Worm (Caenorhabditis elegans): Measurements from ENCODE around the gene F14H8.4.

The F14H8.4 gene

DNA sequence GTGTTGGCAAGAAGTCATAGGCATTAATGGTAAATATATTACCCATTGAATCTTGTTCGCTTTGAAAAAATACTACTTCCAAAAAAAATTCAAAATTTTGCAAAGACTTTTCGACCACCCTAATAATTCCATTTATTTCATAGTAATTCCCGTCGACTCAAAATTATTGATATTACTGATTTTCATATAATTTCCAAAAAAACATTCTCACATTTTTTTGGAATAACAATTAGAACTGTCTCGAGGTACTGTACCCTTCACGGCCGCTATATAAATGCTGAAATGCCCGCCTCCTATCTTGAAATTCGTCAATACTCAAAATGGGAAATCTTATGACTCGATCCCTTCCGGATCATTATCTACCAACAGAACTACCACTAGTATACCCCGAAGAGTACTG, at the start of gene F14H8.4:
Gene F14H8.4, plus strand, starts transcription at position 301 of the 400 bp plus-strand sequence.
- TF ChIP-seq zag-1 (tag; optimal IDR thresholded peaks at IDR 0.05), result no peak
- TF ChIP-seq fkh-2 (tag; optimal IDR thresholded peaks at IDR 0.05), result no peak
- TF ChIP-seq aly-2 (tag; optimal IDR thresholded peaks at IDR 0.05), result no peak
- TF ChIP-seq mdl-1 (tag; optimal IDR thresholded peaks at IDR 0.05), result no peak
- TF ChIP-seq pha-4 (tag; optimal IDR thresholded peaks at IDR 0.05), result no peak
- TF ChIP-seq elt-1 (tag; optimal IDR thresholded peaks at IDR 0.05), result no peak
- TF ChIP-seq mml-1 (tag; optimal IDR thresholded peaks at IDR 0.05), result no peak
- no peak for TF ChIP-seq ama-1 (optimal IDR thresholded peaks at IDR 0.05)
- TF ChIP-seq R02D3.7 (tag; optimal IDR thresholded peaks at IDR 0.05), result no peak
- TF ChIP-seq ceh-82 (tag; optimal IDR thresholded peaks at IDR 0.05), result no peak
- no peak for TF ChIP-seq lin-15B (tag; optimal IDR thresholded peaks at IDR 0.05)
- no peak for TF ChIP-seq nhr-11 (tag; optimal IDR thresholded peaks at IDR 0.05)
- no peak for TF ChIP-seq nhr-28 (tag; optimal IDR thresholded peaks at IDR 0.05)
- TF ChIP-seq nfya-1 (tag; optimal IDR thresholded peaks at IDR 0.05; ENCODE audit: insufficient read depth), result no peak
- no peak for TF ChIP-seq jun-1 (tag; optimal IDR thresholded peaks at IDR 0.05)
- TF ChIP-seq daf-12 (tag; optimal IDR thresholded peaks at IDR 0.05), result no peak

- TF ChIP-seq zag-1 (tag; optimal IDR thresholded peaks at IDR 0.05) (no peak), nhr-67 (tag; optimal IDR thresholded peaks at IDR 0.05) (no peak), nhr-43 (tag; optimal IDR thresholded peaks at IDR 0.05; ENCODE audit: poor library complexity, severe bottlenecking) (no peak), nhr-12 (tag; optimal IDR thresholded peaks at IDR 0.05) (no peak)
Observed at ce11 chrV:14978205-14978751, 45.4 kb upstream of the F14H8.4 start, which contains the start of the genes grd-12 and F02D8.1. Gene grd-12, plus strand, starts transcription at chrV:14978505. Gene F02D8.1, minus strand, starts transcription at chrV:14978701.

DNA sequence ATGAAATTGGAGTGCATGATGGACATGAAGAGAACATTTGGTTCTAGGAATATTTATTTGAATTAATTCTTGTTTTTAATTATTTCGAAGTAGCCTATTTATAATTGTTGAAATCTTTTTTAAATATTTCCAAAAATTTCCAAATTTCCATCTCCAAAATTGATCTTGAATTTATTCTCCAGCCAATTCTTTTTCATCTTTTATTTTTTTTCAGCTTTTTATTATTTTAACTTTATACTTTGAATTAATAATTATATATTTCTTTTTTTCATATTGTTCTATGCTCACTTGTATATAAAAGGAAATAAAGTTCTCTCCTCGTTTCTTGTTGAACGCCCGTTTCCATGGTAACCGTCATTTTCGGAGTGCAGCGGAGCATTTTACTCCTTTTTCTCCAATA, 43.7 kb upstream of the F14H8.4 start, which contains the start of gene xbx-1:
Gene xbx-1, plus strand, starts transcription at position 301 of the 400 bp plus-strand sequence.
- TF ChIP-seq nhr-12 (tag; optimal IDR thresholded peaks at IDR 0.05), result no peak
- no peak for TF ChIP-seq ceh-16 (tag; optimal IDR thresholded peaks at IDR 0.05)
- no peak for TF ChIP-seq ztf-4 (tag; optimal IDR thresholded peaks at IDR 0.05)
- TF ChIP-seq zag-1 (tag; optimal IDR thresholded peaks at IDR 0.05), result no peak
- TF ChIP-seq tbx-2 (tag; optimal IDR thresholded peaks at IDR 0.05), result no peak
- TF ChIP-seq nhr-77 (tag; optimal IDR thresholded peaks at IDR 0.05), result no peak
- no peak for TF ChIP-seq ceh-9 (tag; optimal IDR thresholded peaks at IDR 0.05)
- no peak for TF ChIP-seq eor-1 (tag; optimal IDR thresholded peaks at IDR 0.05)
- TF ChIP-seq unc-39 (tag; optimal IDR thresholded peaks at IDR 0.05), result no peak
- TF ChIP-seq pha-4 (tag; optimal IDR thresholded peaks at IDR 0.05), result no peak
- no peak for TF ChIP-seq nhr-67 (tag; optimal IDR thresholded peaks at IDR 0.05)
- TF ChIP-seq lsy-12 (tag; optimal IDR thresholded peaks at IDR 0.05), result no peak
- TF ChIP-seq unc-62 (GFP tag; optimal IDR thresholded peaks at IDR 0.05), result no peak
- no peak for TF ChIP-seq R02D3.7 (tag; optimal IDR thresholded peaks at IDR 0.05)
- TF ChIP-seq lin-15B (tag; optimal IDR thresholded peaks at IDR 0.05), result no peak
- no peak for TF ChIP-seq nhr-23 (tag; optimal IDR thresholded peaks at IDR 0.05)
- TF ChIP-seq nhr-25 (tag; optimal IDR thresholded peaks at IDR 0.05), result no peak
- TF ChIP-seq aly-2 (tag; optimal IDR thresholded peaks at IDR 0.05), result no peak

ce11 chrV:14984593-14984992, 39.1 kb upstream of the F14H8.4 start, which contains the start of gene F02D8.4:
Gene F02D8.4, plus strand, starts transcription at chrV:14984893.
- no peak for TF ChIP-seq ztf-11 (tag; optimal IDR thresholded peaks at IDR 0.05)
- no peak for TF ChIP-seq nfya-1 (tag; optimal IDR thresholded peaks at IDR 0.05; ENCODE audit: insufficient read depth)
- TF ChIP-seq hmg-11 (tag; optimal IDR thresholded peaks at IDR 0.05), result no peak
- TF ChIP-seq nhr-76 (tag; optimal IDR thresholded peaks at IDR 0.05), result no peak

DNA sequence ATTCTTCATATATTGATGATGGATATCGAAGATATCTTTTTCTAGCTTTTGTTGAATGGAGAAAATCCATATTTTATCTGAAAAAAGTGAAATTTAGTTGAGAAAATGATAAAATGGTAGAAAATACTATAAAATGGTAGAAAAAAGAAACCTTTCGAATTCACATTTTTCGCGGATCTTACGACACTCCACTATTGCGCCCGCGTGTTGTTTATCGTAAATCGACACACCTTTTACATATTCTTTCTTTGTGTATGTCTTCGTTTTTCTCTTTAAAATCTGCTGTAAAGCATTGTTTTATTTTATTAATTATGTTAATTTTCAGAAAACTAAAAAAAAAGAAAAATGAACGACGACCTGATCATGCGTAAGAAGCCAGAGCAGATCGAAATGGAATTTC, 32.8 kb upstream of the F14H8.4 start, which contains the start of the genes cdt-2 and T01C3.2:
Gene cdt-2, minus strand, starts transcription at position 284 of the 400 bp plus-strand sequence.
Gene T01C3.2, plus strand, starts transcription at position 326 of the 400 bp plus-strand sequence.
- TF ChIP-seq nhr-67 (tag; optimal IDR thresholded peaks at IDR 0.05), result no peak
- TF ChIP-seq lin-15B (tag; optimal IDR thresholded peaks at IDR 0.05), result peak; percentile 62
- no peak for TF ChIP-seq elt-1 (tag; optimal IDR thresholded peaks at IDR 0.05)
- TF ChIP-seq nfya-1 (tag; optimal IDR thresholded peaks at IDR 0.05; ENCODE audit: insufficient read depth), result no peak
- no peak for TF ChIP-seq tbx-2 (tag; optimal IDR thresholded peaks at IDR 0.05)
- no peak for TF ChIP-seq nhr-12 (tag; optimal IDR thresholded peaks at IDR 0.05)
- peak; percentile 10 for TF ChIP-seq nhr-23 (tag; optimal IDR thresholded peaks at IDR 0.05)
- peak; percentile 71 for TF ChIP-seq pha-4 (tag; optimal IDR thresholded peaks at IDR 0.05)
- TF ChIP-seq jun-1 (tag; optimal IDR thresholded peaks at IDR 0.05), result no peak
- no peak for TF ChIP-seq nhr-28 (tag; optimal IDR thresholded peaks at IDR 0.05)
- TF ChIP-seq ztf-4 (tag; optimal IDR thresholded peaks at IDR 0.05), result no peak
- peak; percentile 91 for TF ChIP-seq R02D3.7 (tag; optimal IDR thresholded peaks at IDR 0.05)
- TF ChIP-seq hmg-11 (tag; optimal IDR thresholded peaks at IDR 0.05), result no peak

Data from whole organism, L3 larva.